Fruit fly (Drosophila melanogaster) whole organism, adult: ENCODE measurements around the gene Usp32.

Experiments
- CG11617 ChIP-seq: fragments of 200-800 bp; sonication (Bioruptor generic); optimal IDR thresholded peaks from 2 replicates; lab custom pipeline; 2017; ENCODE audit warnings: mild to moderate bottlenecking, missing biosample characterization, missing genetic modification reagents, missing genetic modification characterization
- CG12768 ChIP-seq: fragments of 200-800 bp; sonication (Bioruptor generic); optimal IDR thresholded peaks from 2 replicates; lab custom pipeline; 2017; ENCODE audit warnings: missing biosample characterization, missing genetic modification characterization, mild to moderate bottlenecking, moderate library complexity, missing genetic modification reagents
- CG14711 ChIP-seq: fragments of 200-800 bp; sonication (Bioruptor generic); optimal IDR thresholded peaks from 2 replicates; lab custom pipeline; 2018; ENCODE audit warnings: missing biosample characterization, mild to moderate bottlenecking, missing genetic modification characterization, moderate library complexity
- CG1620 ChIP-seq: fragments of 200-800 bp; sonication (Bioruptor generic); optimal IDR thresholded peaks from 2 replicates; lab custom pipeline; 2016; ENCODE audit warnings: missing biosample characterization, missing genetic modification characterization
- CG33017 ChIP-seq: fragments of 200-800 bp; sonication (Bioruptor generic); optimal IDR thresholded peaks from 2 replicates; lab custom pipeline; 2018; ENCODE audit warnings: missing biosample characterization, mild to moderate bottlenecking, missing genetic modification characterization, moderate library complexity
- CG5204 ChIP-seq: fragments of 200-800 bp; sonication (Bioruptor generic); optimal IDR thresholded peaks from 2 replicates; lab custom pipeline; 2016; ENCODE audit warnings: missing biosample characterization, missing genetic modification characterization
- CG7045 ChIP-seq: fragments of 200-800 bp; sonication (Bioruptor generic); optimal IDR thresholded peaks from 2 replicates; lab custom pipeline; 2017; ENCODE audit warnings: missing biosample characterization, mild to moderate bottlenecking, missing genetic modification characterization
- CG7101 ChIP-seq: fragments of 200-800 bp; sonication (Bioruptor generic); optimal IDR thresholded peaks from 2 replicates; lab custom pipeline; 2018; ENCODE audit warnings: missing biosample characterization, mild to moderate bottlenecking, missing genetic modification characterization, moderate library complexity
- Clk ChIP-seq: fragments of 200-800 bp; sonication (Bioruptor generic); optimal IDR thresholded peaks from 2 replicates; lab custom pipeline; 2017; ENCODE audit warnings: missing biosample characterization, missing genetic modification characterization
- Crg-1 ChIP-seq: fragments of 200-800 bp; sonication (Bioruptor generic); optimal IDR thresholded peaks from 2 replicates; lab custom pipeline; 2016; ENCODE audit warnings: missing biosample characterization, missing genetic modification characterization
- Hr96 ChIP-seq: fragments of 200-800 bp; sonication (Bioruptor generic); optimal IDR thresholded peaks from 2 replicates; lab custom pipeline; 2016; ENCODE audit warnings: missing biosample characterization, missing genetic modification characterization
- Mnt ChIP-seq: fragments of 200-800 bp; sonication (Bioruptor generic); optimal IDR thresholded peaks from 2 replicates; lab custom pipeline; 2016; ENCODE audit warnings: missing biosample characterization, mild to moderate bottlenecking, missing genetic modification characterization
- bab1 ChIP-seq: fragments of 200-800 bp; sonication (Bioruptor generic); optimal IDR thresholded peaks from 3 replicates; lab custom pipeline; 2019; ENCODE audit warnings: missing biosample characterization, mild to moderate bottlenecking, missing genetic modification characterization, moderate library complexity
- cic ChIP-seq: fragments of 200-800 bp; sonication (Bioruptor generic); optimal IDR thresholded peaks from 2 replicates; lab custom pipeline; 2017; ENCODE audit warnings: missing biosample characterization, mild to moderate bottlenecking, missing genetic modification characterization, moderate library complexity
- cnc ChIP-seq, 2 experiments: fragments of >200 bp; optimal IDR thresholded peaks; 2 replicates each; lab custom pipeline; 2017
- kay ChIP-seq: fragments of 200-800 bp; sonication (Bioruptor generic); peaks from one replicate; lab custom pipeline; 2016; ENCODE audit warnings: missing biosample characterization, missing genetic modification characterization, borderline replicate concordance
- ovo ChIP-seq: fragments of 200-800 bp; sonication (Bioruptor generic); optimal IDR thresholded peaks from 2 replicates; lab custom pipeline; 2016; ENCODE audit warnings: missing biosample characterization, missing genetic modification characterization
- pad ChIP-seq: fragments of 200-800 bp; sonication (Bioruptor generic); optimal IDR thresholded peaks from 3 replicates; lab custom pipeline; 2017; ENCODE audit warnings: missing biosample characterization, missing genetic modification characterization, mild to moderate bottlenecking, moderate library complexity, missing genetic modification reagents
- tj ChIP-seq: fragments of 200-800 bp; sonication (Bioruptor generic); optimal IDR thresholded peaks from 3 replicates; lab custom pipeline; 2017; ENCODE audit warnings: missing biosample characterization, mild to moderate bottlenecking, missing genetic modification characterization, moderate library complexity
- toe ChIP-seq: fragments of 200-800 bp; sonication (Bioruptor generic); optimal IDR thresholded peaks from 2 replicates; lab custom pipeline; 2016; ENCODE audit warnings: missing biosample characterization, missing genetic modification characterization

The Usp32 gene

DNA sequence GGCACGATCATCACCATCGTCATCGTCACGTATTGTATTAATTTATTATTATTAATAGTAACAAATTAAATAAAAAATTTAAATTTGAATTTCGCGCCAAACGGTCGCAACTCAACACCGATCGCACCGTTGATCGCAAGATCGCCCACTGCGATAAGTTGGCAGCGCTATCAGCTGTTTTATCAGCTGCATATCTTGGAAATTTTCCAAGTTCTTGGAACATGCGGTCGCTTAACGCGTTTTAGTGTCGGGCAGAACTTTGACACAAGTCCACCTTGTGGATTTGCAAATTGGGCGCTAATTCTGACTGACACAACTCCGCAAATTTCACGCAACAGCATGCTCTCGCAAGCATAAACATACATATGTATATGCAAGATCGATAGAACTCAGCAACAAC, 9.7 kb upstream of the Usp32 start:
- peak; percentile 4 for TF ChIP-seq CG1620
- peak; percentile 40 for TF ChIP-seq CG7101 (tag; lab: Kevin White, UChicago)
- TF ChIP-seq bab1 (GFP tag; lab: Kevin White, UChicago), result peak; percentile 83
- peak; percentile 86 for TF ChIP-seq Mnt (GFP tag; lab: Kevin White, UChicago)
- TF ChIP-seq pad (GFP tag; lab: Kevin White, UChicago), result peak; percentile 44
- no peak for TF ChIP-seq CG5204 (GFP tag; lab: Kevin White, UChicago)
- TF ChIP-seq CG12768 (GFP tag; lab: Kevin White, UChicago), result peak; percentile 73
- TF ChIP-seq Hr96 (GFP tag; lab: Kevin White, UChicago), result peak; percentile 31
- peak; percentile 58 for TF ChIP-seq CG11617
- peak; percentile 16 for TF ChIP-seq CG33017 (tag; lab: Kevin White, UChicago)
- peak; percentile 73 for TF ChIP-seq tj (GFP tag; lab: Kevin White, UChicago)
- TF ChIP-seq cnc (optimal IDR thresholded peaks at IDR 0.05; lab: Kevin White, UChicago), result no peak
- TF ChIP-seq ovo, result peak; percentile 65
- no peak for TF ChIP-seq kay (GFP tag; lab: Kevin White, UChicago)
- TF ChIP-seq cic, result peak; percentile 25
- no peak for TF ChIP-seq CG7045
- TF ChIP-seq Clk (GFP tag; lab: Kevin White, UChicago), result no peak
- no peak for TF ChIP-seq toe (GFP tag; lab: Kevin White, UChicago)
- TF ChIP-seq CG14711 (tag; lab: Kevin White, UChicago), result no peak
- TF ChIP-seq Crg-1, result peak; percentile 37

DNA sequence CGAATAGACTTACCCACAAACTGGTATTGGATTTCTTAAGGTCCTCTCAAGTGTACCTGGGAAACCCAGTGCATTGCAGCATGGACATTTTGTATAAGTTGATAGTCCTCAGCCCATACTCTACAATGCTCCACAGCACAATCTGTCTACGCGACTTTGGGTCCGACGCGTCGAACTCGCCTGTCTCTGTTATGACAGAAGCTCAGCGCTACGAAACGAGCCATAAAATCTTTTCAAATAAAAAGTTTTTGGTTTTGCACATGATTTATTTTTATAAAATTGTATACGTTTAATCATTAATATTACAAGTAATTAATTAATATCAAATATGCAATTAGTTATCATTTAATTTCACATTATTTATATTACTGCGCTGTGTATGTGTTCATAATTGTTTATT, 3.7 kb upstream of the Usp32 start:
- TF ChIP-seq bab1 (GFP tag; lab: Kevin White, UChicago) (no peak), CG1620 (no peak), kay (GFP tag; lab: Kevin White, UChicago) (peak; percentile 33)

DNA sequence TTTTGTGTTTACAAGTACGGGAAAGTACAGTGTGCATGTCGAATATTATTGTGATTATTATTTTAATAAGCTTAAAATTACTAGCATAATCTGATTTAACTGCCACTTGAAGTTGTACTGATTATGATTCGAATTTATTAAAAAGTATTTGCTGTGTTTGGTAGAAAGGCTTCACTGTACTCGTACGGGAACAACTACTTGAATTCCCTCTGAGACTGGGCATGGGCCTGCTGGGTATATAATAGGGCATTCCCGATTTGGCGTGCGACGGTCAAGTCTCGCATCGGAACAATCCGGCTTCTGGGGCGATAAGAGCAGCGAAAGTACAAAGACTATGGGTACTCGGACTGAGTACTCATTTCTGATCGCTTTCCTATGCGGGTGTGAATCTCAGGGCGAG, 1.2 kb upstream of the Usp32 start:
- TF ChIP-seq Mnt (GFP tag; lab: Kevin White, UChicago) (peak; percentile 16), CG14711 (tag; lab: Kevin White, UChicago) (peak; percentile 15), bab1 (GFP tag; lab: Kevin White, UChicago) (peak; percentile 60), kay (GFP tag; lab: Kevin White, UChicago) (peak; percentile 38), CG7101 (tag; lab: Kevin White, UChicago) (peak; percentile 23), CG7045 (no peak), ovo (no peak)

DNA sequence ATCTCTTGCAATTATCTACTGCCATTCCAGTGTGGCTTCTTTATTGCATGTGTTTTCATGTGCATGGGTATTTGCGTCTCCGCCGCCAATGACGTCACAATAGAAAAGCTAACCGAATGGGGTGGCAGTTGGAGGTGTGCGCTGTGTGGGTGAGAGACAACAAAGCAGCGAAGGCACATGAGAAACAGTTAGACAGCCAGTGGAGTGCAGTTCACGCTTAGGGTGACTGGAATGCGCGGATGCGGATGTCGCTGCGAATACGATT, 660 bp downstream of the Usp32 start:
- TF ChIP-seq cic, result no peak
- no peak for TF ChIP-seq CG5204 (GFP tag; lab: Kevin White, UChicago)
- no peak for TF ChIP-seq cnc (optimal IDR thresholded peaks at IDR 0.05; lab: Kevin White, UChicago)
- TF ChIP-seq Mnt (GFP tag; lab: Kevin White, UChicago), result no peak
- TF ChIP-seq CG7045, result no peak
- no peak for TF ChIP-seq ovo
- TF ChIP-seq Crg-1, result no peak
- TF ChIP-seq Hr96 (GFP tag; lab: Kevin White, UChicago), result no peak
- no peak for TF ChIP-seq bab1 (GFP tag; lab: Kevin White, UChicago)
- no peak for TF ChIP-seq CG33017 (tag; lab: Kevin White, UChicago)
- no peak for TF ChIP-seq CG1620

DNA sequence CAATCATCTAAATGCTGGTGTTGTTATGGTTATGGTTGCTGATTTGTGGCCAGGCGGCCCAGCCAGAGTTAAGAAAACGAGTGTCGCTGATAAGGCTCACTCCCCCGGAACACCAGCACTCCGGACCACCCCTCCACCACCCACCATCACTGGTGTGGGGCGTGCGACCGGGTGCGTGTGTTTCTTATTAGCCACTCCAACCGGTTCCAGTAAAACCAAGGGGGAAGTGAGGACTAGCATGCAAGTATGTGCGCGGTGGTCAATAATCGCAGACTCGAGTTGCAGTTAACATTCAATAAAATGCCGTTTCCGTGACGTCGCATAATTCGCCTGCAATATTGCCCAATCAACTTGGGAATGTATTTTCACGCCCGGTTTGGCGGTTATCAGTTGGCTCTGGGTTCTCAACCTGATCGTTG, 1.5 kb downstream of the Usp32 start:
- TF ChIP-seq CG5204 (GFP tag; lab: Kevin White, UChicago) (no peak), cic (peak; percentile 72), CG33017 (tag; lab: Kevin White, UChicago) (no peak), bab1 (GFP tag; lab: Kevin White, UChicago) (no peak), Mnt (GFP tag; lab: Kevin White, UChicago) (peak; percentile 74), ovo (no peak)

DNA sequence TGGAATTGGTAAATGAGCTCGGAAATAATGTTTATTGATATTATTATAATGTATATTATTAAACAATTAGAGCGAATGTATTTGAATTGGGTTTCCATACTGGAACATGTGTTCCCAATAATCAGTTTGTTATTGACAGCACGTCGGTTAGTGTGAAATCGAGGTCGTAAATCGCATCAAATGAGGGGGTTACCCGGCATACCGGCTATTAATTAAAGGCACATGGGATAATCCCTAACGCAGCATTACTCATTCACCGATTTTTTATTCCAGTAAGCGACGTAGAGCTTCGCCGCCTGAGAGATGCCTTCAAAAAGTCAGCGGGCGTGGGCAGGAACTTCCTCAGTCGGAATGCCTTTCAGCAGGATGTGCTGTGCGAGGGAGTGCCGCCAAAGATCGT, 2.5 kb downstream of the Usp32 start:
- no peak for TF ChIP-seq Crg-1
- TF ChIP-seq CG7045, result no peak
- no peak for TF ChIP-seq Mnt (GFP tag; lab: Kevin White, UChicago)
- peak; percentile 56 for TF ChIP-seq cic
- no peak for TF ChIP-seq Clk (GFP tag; lab: Kevin White, UChicago)
- TF ChIP-seq CG33017 (tag; lab: Kevin White, UChicago), result no peak
- no peak for TF ChIP-seq tj (GFP tag; lab: Kevin White, UChicago)

DNA sequence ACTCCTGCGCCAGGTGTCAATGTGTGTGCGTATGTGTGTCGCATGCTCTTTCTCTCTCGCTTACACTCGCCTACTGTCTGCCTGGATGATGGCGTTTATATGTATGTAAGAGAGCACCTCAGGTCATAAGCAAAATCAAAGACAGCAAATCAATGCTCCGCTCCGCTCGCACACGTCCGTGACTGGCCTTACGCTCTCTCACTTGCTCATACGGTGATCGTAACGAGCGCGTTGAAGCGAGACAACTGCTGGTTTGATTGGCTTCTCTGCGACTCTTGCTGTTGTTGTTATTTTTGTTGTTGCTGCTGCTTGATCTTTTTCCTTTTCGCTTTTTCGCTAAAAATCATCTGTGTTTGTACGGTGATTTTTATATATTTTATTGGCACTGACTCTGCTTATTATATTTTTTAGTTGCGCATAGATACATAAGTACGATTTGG, 24.6 kb downstream of the Usp32 start:
- TF ChIP-seq kay (GFP tag; lab: Kevin White, UChicago) (no peak), CG11617 (no peak), bab1 (GFP tag; lab: Kevin White, UChicago) (peak; percentile 51), cic (peak; percentile 79), CG1620 (no peak), Crg-1 (no peak), CG5204 (GFP tag; lab: Kevin White, UChicago) (no peak), tj (GFP tag; lab: Kevin White, UChicago) (peak; percentile 67), Mnt (GFP tag; lab: Kevin White, UChicago) (peak; percentile 57), CG7101 (tag; lab: Kevin White, UChicago) (peak; percentile 41), cnc (optimal IDR thresholded peaks at IDR 0.05; lab: Kevin White, UChicago) (peak in 1 of 2 experiments; percentile 12), CG7045 (no peak), ovo (no peak), Hr96 (GFP tag; lab: Kevin White, UChicago) (no peak), CG12768 (GFP tag; lab: Kevin White, UChicago) (peak; percentile 0), pad (GFP tag; lab: Kevin White, UChicago) (peak; percentile 84), toe (GFP tag; lab: Kevin White, UChicago) (no peak), Clk (GFP tag; lab: Kevin White, UChicago) (peak; percentile 50), CG14711 (tag; lab: Kevin White, UChicago) (peak; percentile 17), CG33017 (tag; lab: Kevin White, UChicago) (no peak)
